Fruit fly (Drosophila melanogaster): ENCODE results near the gene Cad74A.

DNA sequence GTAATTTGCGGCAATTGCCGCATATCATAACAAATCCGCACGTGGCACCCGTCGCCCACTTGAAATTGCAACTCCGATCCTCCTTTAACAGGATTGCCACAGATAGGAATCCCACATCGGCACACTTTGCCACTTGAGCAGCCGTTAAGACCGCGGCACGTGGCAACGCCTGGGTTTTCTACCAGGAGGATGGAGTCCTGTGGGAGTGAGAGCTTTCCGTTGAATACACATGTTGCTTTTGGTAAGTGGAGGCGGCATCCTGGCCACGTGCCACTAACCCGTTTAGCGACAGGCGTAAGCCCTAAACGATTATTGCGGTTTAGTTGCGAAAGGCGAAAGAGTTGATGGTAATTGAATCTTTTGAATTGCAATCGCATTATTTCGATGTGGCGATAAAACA is 20.8 kb downstream of the Cad74A start:
- no peak for TF ChIP-seq cnc (optimal IDR thresholded peaks at IDR 0.05)
- no peak for TF ChIP-seq CG7101 (tag; optimal IDR thresholded peaks at IDR 0.05)
- TF ChIP-seq Clk (GFP tag; optimal IDR thresholded peaks at IDR 0.05), result no peak
- no peak for TF ChIP-seq Crg-1 (GFP tag; optimal IDR thresholded peaks at IDR 0.05)
- TF ChIP-seq CG1620 (GFP tag; optimal IDR thresholded peaks at IDR 0.05), result no peak
- no peak for TF ChIP-seq CG14711 (tag; optimal IDR thresholded peaks at IDR 0.05)
- no peak for TF ChIP-seq Mnt (GFP tag; optimal IDR thresholded peaks at IDR 0.05)
- no peak for TF ChIP-seq tj (GFP tag; optimal IDR thresholded peaks at IDR 0.05)
- no peak for TF ChIP-seq toe (GFP tag; optimal IDR thresholded peaks at IDR 0.05)
- no peak for TF ChIP-seq CG11617 (GFP tag; optimal IDR thresholded peaks at IDR 0.05)
- TF ChIP-seq pad (GFP tag; optimal IDR thresholded peaks at IDR 0.05), result no peak
- no peak for TF ChIP-seq kay (GFP tag; ENCODE audit: borderline replicate concordance)
- no peak for TF ChIP-seq bab1 (GFP tag; optimal IDR thresholded peaks at IDR 0.05)

Data from whole organism, adult.